Worm (Caenorhabditis elegans): Measurements from ENCODE around the gene dis-3.
A peak's percentile ranks its signal among the peaks of the same experiment; 100 is the strongest.

dis-3 gene

DNA sequence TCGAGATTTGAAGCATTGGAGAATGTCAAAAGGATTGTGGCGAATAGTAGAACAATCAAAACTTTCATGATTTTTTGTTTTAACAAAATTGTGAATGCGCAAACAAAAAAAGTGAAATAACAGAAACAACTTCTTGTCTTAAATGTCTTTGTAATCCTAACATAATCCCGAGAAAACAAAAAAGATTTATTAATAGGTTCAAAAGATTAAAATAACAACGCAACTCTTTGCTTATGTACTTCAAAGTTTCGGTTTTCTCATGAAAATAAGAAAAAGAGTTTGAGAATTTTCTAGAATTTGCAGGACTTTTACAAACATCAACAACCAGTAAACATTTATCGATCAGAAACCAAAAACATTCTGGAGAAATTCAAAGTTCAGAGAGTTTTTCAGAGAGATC, 7.2 kb upstream of the dis-3 start, which contains the start of gene ttr-39:
TSS of gene ttr-39 (minus strand) at position 101 of the 400 bp plus-strand sequence.
- no peak for TF ChIP-seq ets-5 (GFP tag; IDR thresholded peaks at IDR 0.05)
- TF ChIP-seq sptf-1 (tag; optimal IDR thresholded peaks at IDR 0.05): no peak
- no peak for TF ChIP-seq nhr-19 (GFP tag; conservative IDR thresholded peaks at IDR 0.05)
- 0 out of 2 replicates have a peak, but pooled peaks have one; percentile 21 for TF ChIP-seq mab-9 (GFP tag; IDR thresholded peaks at IDR 0.05)

DNA sequence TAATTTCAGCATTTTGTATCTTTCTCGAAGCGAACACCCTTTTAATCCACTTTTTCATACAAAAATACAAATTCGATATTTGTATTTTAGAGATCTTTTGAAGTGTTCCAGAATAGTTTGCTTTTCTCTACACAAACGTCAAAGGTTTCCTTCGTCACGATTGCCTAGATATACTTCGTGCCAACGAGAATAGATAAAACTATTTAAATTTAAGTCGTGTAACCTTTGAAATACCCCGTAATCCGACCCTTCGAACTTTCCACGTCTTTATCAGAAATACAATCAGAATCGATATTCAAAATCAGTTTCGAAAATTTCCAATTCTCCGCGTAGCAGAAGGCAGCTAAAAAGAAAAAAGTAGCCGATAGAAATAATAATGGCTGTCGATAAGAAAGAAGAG, 6.6 kb upstream of the dis-3 start, which contains the start of gene ttbk-5:
TSS of gene ttbk-5 (plus strand) at position 301 of the 400 bp plus-strand sequence.
- TF ChIP-seq zag-1 (tag; optimal IDR thresholded peaks at IDR 0.05) (no peak), elt-3 (tag; optimal IDR thresholded peaks at IDR 0.05) (no peak), zip-4 (GFP tag; optimal IDR thresholded peaks at IDR 0.05) (no peak)

DNA sequence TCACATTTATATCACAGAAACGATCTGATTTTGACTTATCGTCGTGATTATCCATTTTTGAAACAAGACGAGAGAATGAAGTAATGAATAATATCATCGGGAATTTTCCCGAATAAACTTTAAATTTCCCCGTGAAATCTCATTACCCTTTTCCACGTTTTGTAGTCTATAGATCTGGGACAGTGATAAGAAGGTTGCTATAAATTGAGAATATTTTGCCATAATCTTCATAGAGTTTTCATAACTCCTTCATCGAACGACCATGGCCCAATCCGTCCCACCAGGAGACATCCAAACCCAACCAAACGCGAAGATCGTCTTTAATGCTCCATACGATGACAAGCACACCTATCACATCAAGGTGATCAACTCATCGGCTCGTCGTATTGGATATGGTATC, 1.8 kb upstream of the dis-3 start, which contains the start of the genes C04G2.5 and msp-36:
TSS of gene C04G2.5 (minus strand) at position 101 of the 400 bp plus-strand sequence.
TSS of gene msp-36 (plus strand) at position 263 of the 400 bp plus-strand sequence.
- no peak for TF ChIP-seq egl-13 (tag; optimal IDR thresholded peaks at IDR 0.05)
- no peak for TF ChIP-seq grh-1 (GFP tag; IDR thresholded peaks at IDR 0.05)
- TF ChIP-seq alr-1 (tag; optimal IDR thresholded peaks at IDR 0.05; ENCODE audit: borderline replicate concordance): no peak
- no peak for TF ChIP-seq nhr-20 (tag; optimal IDR thresholded peaks at IDR 0.05)
- no peak for TF ChIP-seq pax-3 (tag; optimal IDR thresholded peaks at IDR 0.05)
- no peak for TF ChIP-seq blmp-1 (tag; optimal IDR thresholded peaks at IDR 0.05)
- TF ChIP-seq lin-14 (GFP tag; optimal IDR thresholded peaks at IDR 0.05): no peak
- no peak for TF ChIP-seq ceh-88 (GFP tag; IDR thresholded peaks at IDR 0.05)
- no peak for TF ChIP-seq lin-39 (tag; optimal IDR thresholded peaks at IDR 0.05)
- TF ChIP-seq hpl-2 (GFP tag; optimal IDR thresholded peaks at IDR 0.05): no peak
- no peak for TF ChIP-seq unc-30 (tag; optimal IDR thresholded peaks at IDR 0.05)
- no peak for TF ChIP-seq swsn-7 (tag; optimal IDR thresholded peaks at IDR 0.05)
- no peak for TF ChIP-seq hlh-17 (GFP tag; optimal IDR thresholded peaks at IDR 0.05; ENCODE audit: borderline replicate concordance)
- no peak for TF ChIP-seq ceh-82 (tag; optimal IDR thresholded peaks at IDR 0.05)

DNA sequence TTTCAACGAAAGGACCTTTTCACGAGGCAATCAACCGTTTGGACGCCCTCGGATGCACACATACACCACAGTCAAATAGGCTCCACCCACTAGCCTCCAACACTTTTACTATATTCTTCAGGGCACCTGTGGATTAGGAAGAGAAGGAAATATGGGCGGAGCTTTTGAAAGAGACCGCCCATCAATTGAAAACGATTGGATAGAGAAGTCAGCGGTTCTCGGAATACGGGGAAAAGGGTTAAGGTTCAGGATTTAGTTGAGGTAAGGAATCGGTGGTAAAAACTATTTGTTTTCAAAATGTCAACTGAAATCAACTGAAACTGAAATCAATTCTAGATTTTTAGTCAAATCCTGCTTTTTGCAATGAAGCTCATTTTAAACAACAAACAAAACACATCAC, 13.4 kb downstream of the dis-3 start, which contains the start of gene egl-38:
TSS of gene egl-38 (minus strand) at position 101 of the 400 bp plus-strand sequence.
- TF ChIP-seq ceh-88 (GFP tag; IDR thresholded peaks at IDR 0.05) (no peak), alr-1 (tag; optimal IDR thresholded peaks at IDR 0.05; ENCODE audit: borderline replicate concordance) (no peak)

DNA sequence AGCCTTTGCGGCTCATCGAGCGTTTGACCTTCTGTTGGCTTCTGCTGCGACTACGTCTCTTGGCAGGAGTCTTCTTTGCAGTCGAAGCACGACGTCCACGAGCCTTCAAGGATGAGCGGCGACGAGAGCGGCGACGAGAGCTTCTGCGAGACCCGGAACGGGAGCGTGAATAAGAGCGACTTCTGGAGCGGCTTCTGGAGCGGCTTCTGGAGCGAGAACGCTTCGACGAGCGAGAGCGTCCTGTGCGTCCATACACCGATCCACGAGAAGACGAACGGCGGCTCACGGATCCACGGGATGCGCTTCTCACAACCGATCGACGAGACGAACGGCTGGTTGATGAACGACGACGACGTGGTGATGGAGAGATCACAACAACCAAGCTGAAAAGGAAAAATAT, 13.9 kb downstream of the dis-3 start:
- TF ChIP-seq blmp-1 (tag; optimal IDR thresholded peaks at IDR 0.05) (no peak), C34B4.2 (tag; optimal IDR thresholded peaks at IDR 0.05) (no peak), hlh-17 (GFP tag; optimal IDR thresholded peaks at IDR 0.05; ENCODE audit: borderline replicate concordance) (no peak), ztf-4 (tag; optimal IDR thresholded peaks at IDR 0.05) (no peak), unc-62 (GFP tag; optimal IDR thresholded peaks at IDR 0.05) (no peak), hlh-4 (tag; optimal IDR thresholded peaks at IDR 0.05) (no peak)

DNA sequence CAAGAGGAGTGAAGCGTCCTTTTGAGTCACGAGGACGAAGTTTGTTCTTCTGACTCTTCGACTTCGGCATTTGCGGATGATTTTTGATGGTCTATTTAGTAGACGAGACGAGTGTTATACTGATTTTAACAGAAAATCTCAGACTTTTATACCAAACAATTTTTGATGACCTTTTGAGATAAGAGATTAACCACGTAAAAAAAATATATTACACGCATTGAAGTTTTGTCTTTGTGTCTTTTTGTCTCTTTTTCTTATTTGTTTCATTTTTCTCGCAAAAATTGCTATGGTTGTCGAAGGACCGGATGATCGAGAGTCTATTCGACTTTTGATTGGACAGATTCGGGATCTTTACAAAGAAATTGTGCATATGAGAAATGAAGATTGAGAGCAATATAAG, 14.4 kb downstream of the dis-3 start, which contains the start of gene spch-1:
TSS of gene spch-1 (minus strand) at position 101 of the 400 bp plus-strand sequence.
- TF ChIP-seq nhr-85 (tag): no peak

DNA sequence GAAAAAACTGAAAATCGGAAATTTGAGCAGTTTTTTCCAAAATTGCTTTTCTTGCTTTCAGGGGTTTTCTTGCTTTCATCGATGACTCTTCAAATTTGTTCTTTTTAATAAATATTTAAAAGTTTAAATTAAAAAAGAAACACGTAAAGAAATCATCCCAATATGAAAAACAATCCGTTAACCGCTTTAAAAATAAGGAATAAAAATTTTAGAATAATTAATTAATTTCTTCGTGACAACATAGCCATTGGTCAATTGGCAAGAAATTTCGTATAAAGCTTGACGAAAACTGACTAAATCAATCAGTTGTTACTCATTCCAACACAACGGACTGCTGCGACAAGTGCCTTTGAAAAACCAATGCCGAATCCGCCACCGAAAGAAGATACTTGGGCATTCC, 15.6 kb downstream of the dis-3 start, which contains the start of gene nsph-3.2:
TSS of gene nsph-3.2 (plus strand) at position 301 of the 400 bp plus-strand sequence.
- no peak for TF ChIP-seq unc-86 (tag; optimal IDR thresholded peaks at IDR 0.05)
- TF ChIP-seq skn-1 (tag; optimal IDR thresholded peaks at IDR 0.05): no peak
- no peak for TF ChIP-seq ceh-8 (GFP tag; optimal IDR thresholded peaks at IDR 0.05)
- TF ChIP-seq mdl-1 (tag; optimal IDR thresholded peaks at IDR 0.05): no peak
- no peak for TF ChIP-seq ceh-63 (GFP tag; optimal IDR thresholded peaks at IDR 0.05)
- TF ChIP-seq ceh-82 (tag; optimal IDR thresholded peaks at IDR 0.05): no peak
- no peak for TF ChIP-seq sox-4 (tag; optimal IDR thresholded peaks at IDR 0.05)
- TF ChIP-seq nhr-71 (tag; optimal IDR thresholded peaks at IDR 0.05): no peak
- TF ChIP-seq fkh-4 (tag; optimal IDR thresholded peaks at IDR 0.05; ENCODE audit: borderline replicate concordance): no peak
- TF ChIP-seq nhr-20 (tag; optimal IDR thresholded peaks at IDR 0.05): no peak
- TF ChIP-seq egl-13 (tag; optimal IDR thresholded peaks at IDR 0.05): no peak
- TF ChIP-seq Y116A8C.19 (tag; optimal IDR thresholded peaks at IDR 0.05; ENCODE audit: borderline replicate concordance): no peak
- no peak for TF ChIP-seq snpc-4 (tag; optimal IDR thresholded peaks at IDR 0.05)
- no peak for TF ChIP-seq F16B12.6 (tag; optimal IDR thresholded peaks at IDR 0.05)
- no peak for TF ChIP-seq lin-39 (tag; optimal IDR thresholded peaks at IDR 0.05)
- no peak for TF ChIP-seq aly-2 (tag; optimal IDR thresholded peaks at IDR 0.05)
